Fruit fly (Drosophila melanogaster): ENCODE measurements around the gene CG31142.

The CG31142 gene

DNA sequence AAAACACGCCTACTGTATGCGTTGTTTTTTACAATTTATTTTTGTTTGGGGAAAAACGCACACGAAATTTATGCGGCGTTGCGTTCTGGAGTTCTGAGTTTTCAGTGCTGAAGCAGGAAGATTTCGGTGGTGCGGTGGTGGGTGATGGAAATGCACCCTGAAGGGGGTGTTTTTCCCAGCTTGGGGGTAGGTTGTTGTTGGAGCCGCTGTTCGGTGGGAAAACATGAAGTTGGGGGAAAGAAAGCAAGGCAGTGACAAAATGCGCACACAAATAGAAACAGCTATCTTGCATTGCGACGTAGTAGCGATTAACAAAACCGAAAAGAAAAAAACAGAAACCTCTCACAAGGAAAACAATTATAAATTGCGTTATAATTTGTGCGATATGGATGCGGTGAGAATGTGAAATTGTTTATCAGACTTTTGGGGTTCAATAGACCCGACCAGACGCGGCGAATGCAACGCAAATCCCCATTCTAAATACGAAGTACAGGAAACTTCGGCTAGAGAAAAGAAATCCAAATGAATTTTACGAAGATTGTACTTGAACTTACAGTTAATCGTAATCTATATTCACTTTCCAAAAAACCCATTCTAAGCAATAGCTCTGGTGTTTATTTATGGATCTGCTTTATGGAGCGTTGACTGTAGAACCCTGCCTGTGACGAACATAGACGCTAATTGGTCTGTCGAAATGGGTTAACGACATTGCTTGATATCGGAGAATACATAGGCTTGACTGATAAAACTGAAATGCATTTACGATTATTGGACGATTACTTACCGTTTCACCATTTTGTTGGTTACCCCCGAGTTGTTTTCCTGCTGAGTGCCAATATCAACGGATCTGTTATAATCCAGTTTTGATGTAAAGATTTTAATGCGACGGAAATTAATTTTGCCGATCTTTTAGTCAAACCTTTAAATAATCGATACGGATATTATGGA, 40.5 kb upstream of the CG31142 start:
- peak; percentile 10 for TF ChIP-seq sage (GFP tag; optimal IDR thresholded peaks at IDR 0.05)
- no peak for TF ChIP-seq Hr78 (GFP tag; optimal IDR thresholded peaks at IDR 0.05)
- peak; percentile 38 to 92 for TF ChIP-seq foxo (GFP tag; optimal IDR thresholded peaks at IDR 0.05)
- peak; percentile 78 for TF ChIP-seq Sp1 (GFP tag; optimal IDR thresholded peaks at IDR 0.05)
- TF ChIP-seq jim (GFP tag; optimal IDR thresholded peaks at IDR 0.05), result no peak
- peak; percentile 78 for TF ChIP-seq Rel (GFP tag; optimal IDR thresholded peaks at IDR 0.05)
- TF ChIP-seq Rel (tag; optimal IDR thresholded peaks at IDR 0.05), result peak; percentile 92
- TF ChIP-seq Hnf4 (GFP tag; optimal IDR thresholded peaks at IDR 0.05), result peak; percentile 80
- peak; percentile 88 for TF ChIP-seq ey (GFP tag; optimal IDR thresholded peaks at IDR 0.05)
- TF ChIP-seq Mio (GFP tag; optimal IDR thresholded peaks at IDR 0.05), result peak; percentile 3
- peak; percentile 33 for TF ChIP-seq dmrt93B (GFP tag; optimal IDR thresholded peaks at IDR 0.05)
- no peak for TF ChIP-seq usp (GFP tag; optimal IDR thresholded peaks at IDR 0.05)
- TF ChIP-seq Dfd (GFP tag; optimal IDR thresholded peaks at IDR 0.05), result no peak
- no peak for TF ChIP-seq lola (GFP tag; optimal IDR thresholded peaks at IDR 0.05)
- TF ChIP-seq CG9705 (GFP tag; optimal IDR thresholded peaks at IDR 0.05), result peak; percentile 60
- no peak for TF ChIP-seq pan (optimal IDR thresholded peaks at IDR 0.05)
- peak; percentile 45 for TF ChIP-seq Jra (GFP tag; optimal IDR thresholded peaks at IDR 0.05)
- TF ChIP-seq dl (GFP tag; optimal IDR thresholded peaks at IDR 0.05; ENCODE audit: insufficient read depth in 1 of 2, partially characterized antibody in 2 of 2), result no peak
- peak; percentile 86 for TF ChIP-seq br (GFP tag; optimal IDR thresholded peaks at IDR 0.05)
- TF ChIP-seq sv (GFP tag; optimal IDR thresholded peaks at IDR 0.05), result no peak
- TF ChIP-seq GATAd (GFP tag; optimal IDR thresholded peaks at IDR 0.05), result peak; percentile 18
- TF ChIP-seq rgr (GFP tag; optimal IDR thresholded peaks at IDR 0.05), result peak; percentile 89
- no peak for TF ChIP-seq Hr83 (GFP tag; optimal IDR thresholded peaks at IDR 0.05; ENCODE audit: poor library complexity, severe bottlenecking)
- TF ChIP-seq OdsH (GFP tag; optimal IDR thresholded peaks at IDR 0.05), result peak; percentile 84
- peak; percentile 86 for TF ChIP-seq tai (GFP tag; optimal IDR thresholded peaks at IDR 0.05)
- TF ChIP-seq dsf (GFP tag; optimal IDR thresholded peaks at IDR 0.05; ENCODE audit: borderline replicate concordance), result no peak
- peak; percentile 69 for TF ChIP-seq psq (GFP tag; optimal IDR thresholded peaks at IDR 0.05)
- peak; percentile 75 for TF ChIP-seq brk (GFP tag; optimal IDR thresholded peaks at IDR 0.05)
- no peak for TF ChIP-seq CrebA (GFP tag; optimal IDR thresholded peaks at IDR 0.05; ENCODE audit: borderline replicate concordance)
- peak; percentile 89 for TF ChIP-seq h (GFP tag; optimal IDR thresholded peaks at IDR 0.05)
- peak; percentile 88 for TF ChIP-seq HLH106 (tag; optimal IDR thresholded peaks at IDR 0.05)
- no peak for TF ChIP-seq Myc (optimal IDR thresholded peaks at IDR 0.05)
- peak; percentile 62 for TF ChIP-seq woc (GFP tag; optimal IDR thresholded peaks at IDR 0.05)
- peak; percentile 72 for TF ChIP-seq CG32264 (GFP tag; optimal IDR thresholded peaks at IDR 0.05)
- TF ChIP-seq fru (GFP tag; optimal IDR thresholded peaks at IDR 0.05), result peak; percentile 87
- TF ChIP-seq Dif (GFP tag; optimal IDR thresholded peaks at IDR 0.05; ENCODE audit: partially characterized antibody), result no peak
- no peak for TF ChIP-seq N (GFP tag; optimal IDR thresholded peaks at IDR 0.05)
- TF ChIP-seq Vsx2 (GFP tag; optimal IDR thresholded peaks at IDR 0.05; ENCODE audit: partially characterized antibody), result no peak
- no peak for TF ChIP-seq Abd-B (GFP tag; optimal IDR thresholded peaks at IDR 0.05)

DNA sequence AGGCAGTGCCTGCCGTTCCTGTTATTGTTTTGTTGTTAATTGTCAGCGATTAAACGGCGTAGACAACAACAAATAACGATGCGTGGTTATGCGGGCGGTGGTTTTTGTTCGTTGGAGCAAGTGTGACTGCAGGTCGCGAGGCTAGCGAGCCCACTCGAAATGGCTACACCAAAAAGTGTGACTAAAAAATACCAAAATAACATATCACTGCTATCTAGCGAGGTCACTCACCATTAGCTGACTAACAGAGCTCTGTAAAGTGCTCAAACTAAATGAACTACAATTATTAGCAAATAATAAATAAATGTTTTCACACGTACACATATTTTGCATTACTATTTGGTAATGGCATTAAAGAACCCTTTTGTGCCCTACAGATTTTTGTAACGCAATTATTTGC, 39.1 kb upstream of the CG31142 start, which contains the start of gene Pli:
Pli (minus strand) TSS at position 131 of the 400 bp plus-strand sequence.
- TF ChIP-seq Dfd (GFP tag; optimal IDR thresholded peaks at IDR 0.05) (no peak), Dif (GFP tag; optimal IDR thresholded peaks at IDR 0.05; ENCODE audit: partially characterized antibody) (peak; percentile 62), Mio (GFP tag; optimal IDR thresholded peaks at IDR 0.05) (no peak), Abd-B (GFP tag; optimal IDR thresholded peaks at IDR 0.05) (no peak), Myc (optimal IDR thresholded peaks at IDR 0.05) (no peak), woc (GFP tag; optimal IDR thresholded peaks at IDR 0.05) (no peak), rgr (GFP tag; optimal IDR thresholded peaks at IDR 0.05) (peak; percentile 32), foxo (GFP tag; optimal IDR thresholded peaks at IDR 0.05) (no peak), lola (GFP tag; optimal IDR thresholded peaks at IDR 0.05) (no peak), GATAd (GFP tag; optimal IDR thresholded peaks at IDR 0.05) (no peak), CrebA (GFP tag; optimal IDR thresholded peaks at IDR 0.05; ENCODE audit: borderline replicate concordance) (no peak), OdsH (GFP tag; optimal IDR thresholded peaks at IDR 0.05) (no peak), h (GFP tag; optimal IDR thresholded peaks at IDR 0.05) (peak; percentile 42), ey (GFP tag; optimal IDR thresholded peaks at IDR 0.05) (no peak), Jra (GFP tag; optimal IDR thresholded peaks at IDR 0.05) (peak; percentile 9), HLH106 (tag; optimal IDR thresholded peaks at IDR 0.05) (peak; percentile 35), Sp1 (GFP tag; optimal IDR thresholded peaks at IDR 0.05) (peak; percentile 58), brk (GFP tag; optimal IDR thresholded peaks at IDR 0.05) (no peak), br (GFP tag; optimal IDR thresholded peaks at IDR 0.05) (no peak), usp (GFP tag; optimal IDR thresholded peaks at IDR 0.05) (no peak), Hr78 (GFP tag; optimal IDR thresholded peaks at IDR 0.05) (no peak), Vsx2 (GFP tag; optimal IDR thresholded peaks at IDR 0.05; ENCODE audit: partially characterized antibody) (no peak), Rel (GFP tag; optimal IDR thresholded peaks at IDR 0.05) (no peak), Rel (tag; optimal IDR thresholded peaks at IDR 0.05) (peak; percentile 78), tai (GFP tag; optimal IDR thresholded peaks at IDR 0.05) (no peak), pan (optimal IDR thresholded peaks at IDR 0.05) (no peak), sv (GFP tag; optimal IDR thresholded peaks at IDR 0.05) (no peak), jim (GFP tag; optimal IDR thresholded peaks at IDR 0.05) (no peak), Hnf4 (GFP tag; optimal IDR thresholded peaks at IDR 0.05) (peak; percentile 8), CG9705 (GFP tag; optimal IDR thresholded peaks at IDR 0.05) (peak; percentile 10), fru (GFP tag; optimal IDR thresholded peaks at IDR 0.05) (peak; percentile 58), sage (GFP tag; optimal IDR thresholded peaks at IDR 0.05) (no peak), dsf (GFP tag; optimal IDR thresholded peaks at IDR 0.05; ENCODE audit: borderline replicate concordance) (no peak), N (GFP tag; optimal IDR thresholded peaks at IDR 0.05) (no peak), dl (GFP tag; optimal IDR thresholded peaks at IDR 0.05; ENCODE audit: insufficient read depth in 1 of 2, partially characterized antibody in 2 of 2) (no peak), Hr83 (GFP tag; optimal IDR thresholded peaks at IDR 0.05; ENCODE audit: poor library complexity, severe bottlenecking) (peak; percentile 43), psq (GFP tag; optimal IDR thresholded peaks at IDR 0.05) (no peak), CG32264 (GFP tag; optimal IDR thresholded peaks at IDR 0.05) (no peak), dmrt93B (GFP tag; optimal IDR thresholded peaks at IDR 0.05) (no peak)
